Worm (Caenorhabditis elegans) whole organism, L4 larva: ENCODE measurements around the gene F01D4.8.

Experiments
- Y48G9A.11 ChIP-seq: fragments of 200-800 bp; sonication (Bioruptor generic); IDR thresholded peaks from 2 replicates; pipeline ENCODE4 v1.3.6; 2022; ENCODE audit warnings: missing genetic modification reagents, missing genetic modification characterization, missing compliant biosample characterization
- arid-1 ChIP-seq: fragments of 200-800 bp; sonication (Bioruptor generic); conservative IDR thresholded peaks from 2 replicates; pipeline ENCODE4 v1.3.6; 2022; ENCODE audit warnings: missing genetic modification reagents, missing genetic modification characterization, missing compliant biosample characterization
- fkh-10 ChIP-seq: fragments of 150-350 bp; optimal IDR thresholded peaks from 2 replicates; lab custom pipeline; 2014; ENCODE audit warnings: missing biosample characterization, missing genetic modification reagents, missing genetic modification characterization
- gei-8 ChIP-seq: fragments of 200-800 bp; sonication (Bioruptor generic); optimal IDR thresholded peaks from 2 replicates; lab custom pipeline; 2018; ENCODE audit warnings: mild to moderate bottlenecking, missing genetic modification characterization, missing compliant biosample characterization
- lin-39 ChIP-seq: fragments of 150-350 bp; optimal IDR thresholded peaks from 2 replicates; lab custom pipeline; 2014; ENCODE audit warnings: missing biosample characterization, missing genetic modification reagents, missing genetic modification characterization
- lsy-2 ChIP-seq, 2 experiments: fragments of 150-350 bp in 1 of 2; sonication (generic microtip) in 1 of 2; optimal IDR thresholded peaks; 2 replicates each; lab custom pipeline; 2014 to 2017; ENCODE audit warnings: missing biosample characterization in 2 of 2, missing genetic modification characterization in 2 of 2
- mep-1 ChIP-seq: fragments of 150-350 bp; sonication (generic microtip); optimal IDR thresholded peaks from 3 replicates; lab custom pipeline; 2014; ENCODE audit warnings: missing biosample characterization, missing genetic modification characterization
- nhr-28 ChIP-seq: fragments of 150-350 bp; optimal IDR thresholded peaks from 2 replicates; lab custom pipeline; 2014; ENCODE audit warnings: missing biosample characterization, missing genetic modification characterization

- TF ChIP-seq fkh-10 (GFP tag; lab: Kevin White, UChicago) (no peak), mep-1 (tag; lab: Kevin White, UChicago) (no peak), lin-39 (tag; lab: Kevin White, UChicago) (no peak), Y48G9A.11 (GFP tag; lab: Robert Waterston, UW) (no peak), nhr-28 (tag; lab: Kevin White, UChicago) (no peak), lsy-2 (tag; optimal IDR thresholded peaks at IDR 0.05; lab: Kevin White, UChicago) (no peak), gei-8 (GFP tag; lab: Kevin White, UChicago) (no peak), arid-1 (no peak)
Observed at ce11 chrIV:10422230-10422629, 30.7 kb downstream of the F01D4.8 start.
